Worm (Caenorhabditis elegans) whole organism, midembryonic: ENCODE results near the gene cdh-1.

Source experiments
- T22C8.4 ChIP-seq: fragments of 200-800 bp; sonication (Bioruptor generic); IDR thresholded peaks from 2 replicates; pipeline ENCODE4 v1.3.6; 2022; ENCODE audit warnings: missing genetic modification characterization, missing compliant biosample characterization
- ztf-23 ChIP-seq: fragments of 200-800 bp; sonication (Bioruptor generic); IDR thresholded peaks from 2 replicates; pipeline ENCODE4 v1.3.6; 2022; ENCODE audit warnings: missing genetic modification reagents, missing genetic modification characterization, missing compliant biosample characterization

DNA sequence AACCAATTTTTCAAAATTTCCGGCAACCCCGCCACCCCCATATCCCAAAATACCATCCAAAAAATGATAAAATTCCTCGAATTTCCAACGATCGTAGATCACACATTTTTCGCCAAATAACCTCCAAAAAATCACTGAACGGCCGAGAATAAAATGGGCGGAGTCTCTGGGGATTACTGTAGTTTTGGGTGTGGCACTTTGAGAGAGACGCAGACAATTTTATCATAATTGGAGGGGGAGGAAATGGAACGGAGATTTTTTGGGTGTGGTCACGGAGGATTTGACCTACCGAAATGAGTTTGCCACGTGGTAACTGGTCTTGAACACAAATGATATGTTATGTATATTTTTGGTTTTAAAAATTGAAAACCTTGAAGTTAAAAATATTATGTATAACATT lies 42.3 kb upstream of the cdh-1 start:
- TF ChIP-seq T22C8.4 (GFP tag; lab: Robert Waterston, UW) (no peak), ztf-23 (no peak)
